Fruit fly (Drosophila melanogaster) whole organism, embryonic: ENCODE results near the gene Hr4.
A peak's percentile ranks its signal among the peaks of the same experiment; 100 is the strongest.

ENCODE experiments used
- Ada2b ChIP-seq: fragments of 200-800 bp; sonication (Bioruptor generic); IDR thresholded peaks from 2 replicates; pipeline ENCODE4 v1.3.6; 2022; ENCODE audit warnings: missing biosample characterization, missing genetic modification characterization
- Atf-2 ChIP-seq: fragments of 200-800 bp; sonication (Bioruptor generic); optimal IDR thresholded peaks from 2 replicates; lab custom pipeline; 2016; ENCODE audit warnings: missing biosample characterization, missing genetic modification characterization
- Atf6 ChIP-seq: fragments of 200-800 bp; sonication (Bioruptor generic); IDR thresholded peaks from 2 replicates; pipeline ENCODE4 v1.3.6; 2022; ENCODE audit warnings: missing biosample characterization, missing genetic modification characterization
- CG10209 ChIP-seq: fragments of 200-800 bp; sonication (Bioruptor generic); optimal IDR thresholded peaks from 3 replicates; lab custom pipeline; 2017; ENCODE audit warnings: missing biosample characterization, mild to moderate bottlenecking, missing genetic modification characterization, missing genetic modification reagents
- CG11560 ChIP-seq: fragments of 200-800 bp; sonication (Bioruptor generic); IDR thresholded peaks from 3 replicates; pipeline ENCODE4 v1.3.6; 2022; ENCODE audit warnings: missing biosample characterization, missing genetic modification characterization
- CG12104 ChIP-seq: fragments of 200-800 bp; sonication (Bioruptor generic); optimal IDR thresholded peaks from 3 replicates; lab custom pipeline; 2016; ENCODE audit warnings: missing biosample characterization, missing genetic modification characterization
- CG12299 ChIP-seq: fragments of 200-800 bp; sonication (Bioruptor generic); optimal IDR thresholded peaks from 2 replicates; lab custom pipeline; 2018; ENCODE audit warnings: missing biosample characterization, mild to moderate bottlenecking, missing genetic modification characterization
- CG1647 ChIP-seq: fragments of 200-800 bp; sonication (Bioruptor generic); optimal IDR thresholded peaks from 3 replicates; lab custom pipeline; 2016; ENCODE audit warnings: missing biosample characterization, missing genetic modification characterization
- CG16863 ChIP-seq: fragments of 200-800 bp; sonication (Bioruptor generic); optimal IDR thresholded peaks from 3 replicates; lab custom pipeline; 2016; ENCODE audit warnings: missing biosample characterization, missing genetic modification characterization
- CG17612 ChIP-seq: fragments of 200-800 bp; sonication (Bioruptor generic); IDR thresholded peaks from 2 replicates; pipeline ENCODE4 v1.3.6; 2022; ENCODE audit warnings: missing biosample characterization, missing genetic modification characterization
- CG1832 ChIP-seq: fragments of 200-800 bp; sonication (Bioruptor generic); optimal IDR thresholded peaks from 2 replicates; lab custom pipeline; 2017; ENCODE audit warnings: missing biosample characterization, mild to moderate bottlenecking, missing genetic modification characterization, inconsistent platforms
- CG3065 ChIP-seq: fragments of 200-800 bp; sonication (Bioruptor generic); optimal IDR thresholded peaks from 2 replicates; lab custom pipeline; 2016; ENCODE audit warnings: missing biosample characterization, missing genetic modification characterization
- CG34422 ChIP-seq: fragments of 200-800 bp; sonication (Bioruptor generic); IDR thresholded peaks from 3 replicates; pipeline ENCODE4 v1.3.6; 2022; ENCODE audit warnings: missing biosample characterization, missing genetic modification characterization
- CG3838 ChIP-seq: fragments of 200-800 bp; sonication (Bioruptor generic); optimal IDR thresholded peaks from 3 replicates; lab custom pipeline; 2016; ENCODE audit warnings: missing biosample characterization, missing genetic modification characterization
- CG4707 ChIP-seq: fragments of 200-800 bp; sonication (Bioruptor generic); optimal IDR thresholded peaks from 2 replicates; lab custom pipeline; 2018; ENCODE audit warnings: missing biosample characterization, mild to moderate bottlenecking, missing genetic modification characterization, moderate library complexity
- CG5245 ChIP-seq: fragments of 200-800 bp; sonication (Bioruptor generic); optimal IDR thresholded peaks from 3 replicates; lab custom pipeline; 2016; ENCODE audit warnings: missing biosample characterization, missing genetic modification characterization
- CG6683 ChIP-seq: fragments of 200-800 bp; sonication (Bioruptor generic); optimal IDR thresholded peaks from 2 replicates; lab custom pipeline; 2017; ENCODE audit warnings: missing biosample characterization, mild to moderate bottlenecking, missing genetic modification characterization, missing genetic modification reagents
- CG6765 ChIP-seq: fragments of 200-800 bp; sonication (Bioruptor generic); optimal IDR thresholded peaks from 3 replicates; lab custom pipeline; 2017; ENCODE audit warnings: missing biosample characterization, mild to moderate bottlenecking, missing genetic modification characterization
- CG7987 ChIP-seq: fragments of 200-800 bp; sonication (Bioruptor generic); optimal IDR thresholded peaks from 2 replicates; lab custom pipeline; 2018; ENCODE audit warnings: missing biosample characterization, mild to moderate bottlenecking, missing genetic modification characterization, moderate library complexity
- CG8089 ChIP-seq: fragments of 200-800 bp; sonication (Bioruptor generic); optimal IDR thresholded peaks from 3 replicates; lab custom pipeline; 2016; ENCODE audit warnings: missing biosample characterization, missing genetic modification characterization
- Camta ChIP-seq: fragments of 200-800 bp; sonication (Bioruptor generic); optimal IDR thresholded peaks from 2 replicates; lab custom pipeline; 2016; ENCODE audit warnings: missing biosample characterization, missing genetic modification characterization
- CoRest ChIP-seq: fragments of 200-800 bp; sonication (Bioruptor generic); optimal IDR thresholded peaks from 3 replicates; lab custom pipeline; 2018; ENCODE audit warnings: missing biosample characterization, mild to moderate bottlenecking, missing genetic modification characterization, moderate library complexity
- Dfd ChIP-seq, 2 experiments: fragments of >200 bp; optimal IDR thresholded peaks; 2 replicates each; lab custom pipeline; 2017; ENCODE audit warnings: missing biosample characterization in 2 of 2, missing genetic modification characterization in 2 of 2
- Dip2 ChIP-seq: fragments of 200-800 bp; sonication (Bioruptor generic); IDR thresholded peaks from 2 replicates; pipeline ENCODE4 v1.3.6; 2022; ENCODE audit warnings: missing biosample characterization, missing genetic modification characterization
- Dip3 ChIP-seq: fragments of 200-800 bp; sonication (Bioruptor generic); optimal IDR thresholded peaks from 3 replicates; lab custom pipeline; 2016; ENCODE audit warnings: missing biosample characterization, missing genetic modification characterization
- Doc2 ChIP-seq: fragments of 200-800 bp; sonication (Bioruptor generic); IDR thresholded peaks from 2 replicates; pipeline ENCODE4 v1.3.6; 2022; ENCODE audit warnings: missing biosample characterization, missing genetic modification characterization
- E2f1 ChIP-seq: fragments of 200-800 bp; sonication (Bioruptor generic); IDR thresholded peaks from 2 replicates; pipeline ENCODE4 v1.3.6; 2022; ENCODE audit warnings: missing biosample characterization, missing genetic modification characterization
- ERR ChIP-seq: fragments of 200-800 bp; sonication (Bioruptor generic); optimal IDR thresholded peaks from 2 replicates; lab custom pipeline; 2016; ENCODE audit warnings: missing biosample characterization, missing genetic modification characterization
- Ets65A ChIP-seq: fragments of 200-800 bp; sonication (Bioruptor generic); peaks from one replicate; lab custom pipeline; 2016; ENCODE audit warnings: missing biosample characterization, missing genetic modification characterization
- Hr78 ChIP-seq, 2 experiments: fragments of 200-800 bp in 1 of 2; fragments of >200 bp in 1 of 2; sonication (Bioruptor generic) in 1 of 2; optimal IDR thresholded peaks; 2 replicates each; lab custom pipeline; 2017 to 2019; ENCODE audit warnings: missing biosample characterization in 2 of 2, missing genetic modification characterization in 2 of 2, mild to moderate bottlenecking in 1 of 2, moderate library complexity in 1 of 2
- Jarid2 ChIP-seq: fragments of 200-800 bp; sonication (Bioruptor generic); optimal IDR thresholded peaks from 3 replicates; lab custom pipeline; 2017; ENCODE audit warnings: mild to moderate bottlenecking, missing biosample characterization, missing genetic modification reagents, missing genetic modification characterization
- Meics ChIP-seq: fragments of 200-800 bp; sonication (Bioruptor generic); optimal IDR thresholded peaks from 2 replicates; lab custom pipeline; 2017; ENCODE audit warnings: missing biosample characterization, mild to moderate bottlenecking, missing genetic modification characterization
- Ptx1 ChIP-seq: fragments of 200-800 bp; sonication (Bioruptor generic); IDR thresholded peaks from 2 replicates; pipeline ENCODE4 v1.3.6; 2022; ENCODE audit warnings: missing biosample characterization, missing genetic modification characterization
- Sry-β ChIP-seq: fragments of 200-800 bp; sonication (Bioruptor generic); optimal IDR thresholded peaks from 2 replicates; lab custom pipeline; 2018; ENCODE audit warnings: missing biosample characterization, mild to moderate bottlenecking, missing genetic modification characterization, moderate library complexity
- ac ChIP-seq: fragments of 200-800 bp; sonication (Bioruptor generic); optimal IDR thresholded peaks from 3 replicates; lab custom pipeline; 2017; ENCODE audit warnings: missing biosample characterization, mild to moderate bottlenecking, missing genetic modification characterization
- bbx ChIP-seq: fragments of 200-800 bp; sonication (Bioruptor generic); IDR thresholded peaks from 2 replicates; pipeline ENCODE4 v1.3.6; 2022; ENCODE audit warnings: missing biosample characterization, missing genetic modification characterization; ENCODE audit not compliant: partially characterized antibody
- cad ChIP-seq: fragments of >200 bp; optimal IDR thresholded peaks from 2 replicates; lab custom pipeline; 2017; ENCODE audit warnings: missing biosample characterization, missing genetic modification characterization
- chinmo ChIP-seq: fragments of 200-800 bp; sonication (Bioruptor generic); IDR thresholded peaks from 4 replicates; pipeline ENCODE4 v1.3.6; 2022; ENCODE audit warnings: missing biosample characterization, missing genetic modification characterization; ENCODE audit not compliant: partially characterized antibody
- ci ChIP-seq: fragments of 200-800 bp; sonication (Bioruptor generic); IDR thresholded peaks from 3 replicates; pipeline ENCODE4 v1.3.6; 2022; ENCODE audit warnings: missing biosample characterization, missing genetic modification characterization
- crp ChIP-seq, 2 experiments: fragments of 200-800 bp; sonication (Bioruptor generic); optimal IDR thresholded peaks; 2 replicates in 1 of 2; 3 replicates in 1 of 2; lab custom pipeline; 2017; ENCODE audit warnings: missing biosample characterization in 2 of 2, missing genetic modification characterization in 2 of 2, mild to moderate bottlenecking in 1 of 2, moderate library complexity in 1 of 2
- dpn ChIP-seq, 2 experiments: fragments of 200-800 bp; sonication (Bioruptor generic); optimal IDR thresholded peaks; 3 replicates each; lab custom pipeline; 2016; ENCODE audit warnings: missing biosample characterization in 2 of 2, missing genetic modification characterization in 2 of 2
- en ChIP-seq: fragments of 200-800 bp; sonication (Bioruptor generic); optimal IDR thresholded peaks from 2 replicates; lab custom pipeline; 2016; ENCODE audit warnings: missing biosample characterization, missing genetic modification characterization
- pan ChIP-seq, 4 experiments: fragments of >200 bp in 3 of 4; fragments of 200-800 bp in 1 of 4; sonication (Bioruptor generic) in 1 of 4; optimal IDR thresholded peaks in 3 of 4; IDR thresholded peaks in 1 of 4; 2 replicates each; pipeline versions ENCODE4 v1.3.6 to Lab custom; 2017 to 2022; ENCODE audit warnings: missing biosample characterization in 2 of 4, missing genetic modification characterization in 2 of 4, mixed read lengths in 1 of 4
- phol ChIP-seq: fragments of 200-800 bp; sonication (Bioruptor generic); optimal IDR thresholded peaks from 3 replicates; lab custom pipeline; 2018; ENCODE audit warnings: missing biosample characterization, mild to moderate bottlenecking, missing genetic modification characterization, moderate library complexity
- prd ChIP-seq, 3 experiments: fragments of >200 bp in 2 of 3; fragments of 200-800 bp in 1 of 3; sonication (Bioruptor generic) in 1 of 3; optimal IDR thresholded peaks in 2 of 3; IDR thresholded peaks in 1 of 3; 2 replicates in 2 of 3; 3 replicates in 1 of 3; pipeline versions ENCODE4 v1.3.6 to Lab custom; 2017 to 2022; ENCODE audit warnings: missing biosample characterization in 1 of 3, missing genetic modification characterization in 1 of 3
- row ChIP-seq: fragments of 200-800 bp; sonication (Bioruptor generic); IDR thresholded peaks from 3 replicates; pipeline ENCODE4 v1.3.6; 2022; ENCODE audit warnings: missing biosample characterization, missing genetic modification characterization

Hr4 gene

DNA sequence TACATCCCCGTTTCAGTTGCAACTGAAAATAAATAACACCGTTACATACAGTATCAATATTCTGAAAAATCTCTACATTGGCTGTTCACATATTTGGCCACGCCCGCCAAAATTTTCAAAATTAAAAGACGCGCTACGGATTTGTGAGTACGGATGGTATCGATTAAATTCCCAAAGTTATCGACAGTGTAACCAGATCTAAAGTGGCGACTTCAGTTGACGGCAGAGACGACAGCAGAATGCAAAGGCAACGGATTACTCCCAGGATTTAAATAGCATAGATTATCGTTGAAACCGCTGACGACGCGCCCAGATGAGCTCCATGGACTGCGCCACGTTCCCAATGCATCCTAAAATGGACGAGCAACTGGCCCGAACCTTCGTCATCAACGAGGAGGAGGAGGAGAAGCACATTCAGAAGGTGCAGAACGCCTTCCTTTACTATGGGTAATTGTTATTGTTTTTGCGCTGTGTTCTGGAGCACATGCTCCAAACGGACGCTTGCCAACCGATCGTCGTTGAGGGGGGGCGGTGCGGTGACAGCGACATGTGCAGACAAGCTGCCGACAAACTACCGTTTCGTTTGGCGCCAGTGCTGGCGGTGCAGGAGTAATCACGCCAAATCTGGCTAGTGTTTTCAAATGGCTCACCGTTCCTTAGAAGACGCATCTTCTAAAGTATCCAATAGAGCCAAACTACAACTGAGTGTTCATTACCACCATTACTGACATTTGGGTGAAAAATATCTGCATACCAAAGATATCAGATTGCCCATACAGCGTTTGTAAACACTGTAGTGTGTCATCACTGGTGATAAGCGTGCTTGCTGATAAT, 14.1 kb upstream of the Hr4 start, which contains the start of gene CG11596 (continued):
- TF ChIP-seq Atf-2 (GFP tag; lab: Kevin White, UChicago): no peak
- no peak for TF ChIP-seq CoRest
- TF ChIP-seq prd (optimal IDR thresholded peaks at IDR 0.05; lab: Kevin White, UChicago): no peak
- TF ChIP-seq prd (GFP tag; IDR thresholded peaks at IDR 0.05; lab: Robert Waterston, UW): no peak
- peak; percentile 93 for TF ChIP-seq CG16863
- no peak for TF ChIP-seq CG4707 (GFP tag; lab: Kevin White, UChicago)
- peak; percentile 93 for TF ChIP-seq Sry-β (GFP tag; lab: Kevin White, UChicago)
- no peak for TF ChIP-seq cad (GFP tag; lab: Kevin White, UChicago)
- TF ChIP-seq Atf6 (GFP tag; lab: Robert Waterston, UW): no peak

DNA sequence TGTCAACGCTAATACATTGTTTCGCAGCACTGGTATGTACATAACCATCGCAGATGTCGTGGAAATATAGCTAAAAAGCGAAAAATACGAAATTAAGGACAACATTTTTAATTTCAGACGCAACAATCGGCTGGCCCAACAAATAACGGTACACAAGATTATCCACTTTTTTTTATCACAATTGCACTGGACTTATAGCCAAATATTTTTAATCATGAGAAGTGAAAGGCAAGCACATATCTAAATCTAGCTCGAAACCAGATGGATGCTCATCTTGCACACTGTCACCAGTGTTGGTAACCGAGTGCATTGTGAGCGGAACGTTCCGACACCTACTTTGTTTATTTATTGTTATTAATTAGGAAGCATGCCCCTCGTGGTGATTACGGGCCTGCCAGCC, 1.7 kb upstream of the Hr4 start, which contains the start of the genes CG3857 and CG3587:
TSS of gene CG3857 (minus strand) at position 21 of the 400 bp plus-strand sequence.
TSS of gene CG3587 (plus strand) at position 288 of the 400 bp plus-strand sequence.
- TF ChIP-seq CG3838 (GFP tag; lab: Kevin White, UChicago) (no peak), Dip3 (GFP tag; lab: Kevin White, UChicago) (peak; percentile 78), phol (peak; percentile 71), CG17612 (GFP tag; lab: Robert Waterston, UW) (no peak), Ets65A (GFP tag; lab: Kevin White, UChicago) (peak; percentile 99), Hr78 (GFP tag; optimal IDR thresholded peaks at IDR 0.05; lab: Kevin White, UChicago) (peak in 1 of 2 experiments; percentile 17), ac (GFP tag; lab: Kevin White, UChicago) (no peak), CG5245 (GFP tag; lab: Kevin White, UChicago) (peak; percentile 26), Dip2 (GFP tag; lab: Robert Waterston, UW) (no peak), Camta (GFP tag; lab: Kevin White, UChicago) (peak; percentile 77), CG12104 (peak; percentile 32), CG6683 (GFP tag; lab: Kevin White, UChicago) (no peak), CG34422 (GFP tag; lab: Robert Waterston, UW) (peak; percentile 62; the same call in 2 of the 3 replicates), row (GFP tag; lab: Robert Waterston, UW) (peak; percentile 96), CG1647 (GFP tag; lab: Kevin White, UChicago) (peak; percentile 68), Dfd (GFP tag; optimal IDR thresholded peaks at IDR 0.05; lab: Kevin White, UChicago) (no peak), en (GFP tag; lab: Kevin White, UChicago) (peak; percentile 46), CG8089 (GFP tag; lab: Kevin White, UChicago) (peak; percentile 76), dpn (GFP tag; optimal IDR thresholded peaks at IDR 0.05; lab: Kevin White, UChicago) (peak; percentile 79 to 80), pan (optimal IDR thresholded peaks at IDR 0.05; lab: Kevin White, UChicago) (no peak), pan (GFP tag; optimal IDR thresholded peaks at IDR 0.05 in 1 of 2, IDR thresholded peaks at IDR 0.05 in 1 of 2) (peak in 1 of 2 experiments; percentile 62), CG12299 (peak; percentile 32), ci (no peak), crp (GFP tag; optimal IDR thresholded peaks at IDR 0.05; lab: Kevin White, UChicago) (peak in 1 of 2 experiments; percentile 61), CG3065 (GFP tag; lab: Kevin White, UChicago) (no peak), E2f1 (peak; percentile 34; the same call in 1 of the 2 replicates), CG6765 (GFP tag; lab: Kevin White, UChicago) (peak; percentile 32), chinmo (GFP tag; lab: Robert Waterston, UW) (no peak), Jarid2 (GFP tag; lab: Kevin White, UChicago) (peak; percentile 49), bbx (GFP tag; lab: Robert Waterston, UW) (no peak), Meics (GFP tag; lab: Kevin White, UChicago) (peak; percentile 55), Doc2 (no peak), CG1832 (GFP tag; lab: Kevin White, UChicago) (no peak), CG10209 (GFP tag; lab: Kevin White, UChicago) (peak; percentile 71), Ptx1 (peak; percentile 79), Ada2b (peak; percentile 54), CG7987 (GFP tag; lab: Kevin White, UChicago) (peak; percentile 48), CG11560 (0 out of 3 replicates have a peak, but pooled peaks have one; percentile 37), ERR (GFP tag; lab: Kevin White, UChicago) (no peak)
